Fruit fly (Drosophila melanogaster): ENCODE results near the gene Atg12.
A peak's percentile ranks its signal among the peaks of the same experiment; 100 is the strongest.

dm6 chr3L:12101924-12102383 is 34.8 kb upstream of the Atg12 start:
- TF ChIP-seq dac (GFP tag; optimal IDR thresholded peaks at IDR 0.05) (peak; percentile 20), Hr39 (GFP tag; optimal IDR thresholded peaks at IDR 0.05) (no peak), lz (GFP tag; optimal IDR thresholded peaks at IDR 0.05) (peak; percentile 3), CG6854 (GFP tag; optimal IDR thresholded peaks at IDR 0.05) (no peak), Eip93F (GFP tag; optimal IDR thresholded peaks at IDR 0.05) (no peak), svp (GFP tag) (peak; percentile 49), Sox102F (GFP tag; optimal IDR thresholded peaks at IDR 0.05) (no peak)
